Worm (Caenorhabditis elegans): ENCODE measurements around the gene pdi-1.
A peak's percentile ranks its signal among the peaks of the same experiment; 100 is the strongest.

The pdi-1 gene

ce11 chrIII:3664224-3664623, 37.0 kb downstream of the pdi-1 start, which contains the start of gene C46F11.4 (continued):
- TF ChIP-seq nhr-237 (tag; optimal IDR thresholded peaks at IDR 0.05) (no peak), unc-39 (tag; optimal IDR thresholded peaks at IDR 0.05) (no peak), nhr-12 (tag; optimal IDR thresholded peaks at IDR 0.05) (no peak), ztf-4 (tag; optimal IDR thresholded peaks at IDR 0.05) (no peak), skn-1 (tag; optimal IDR thresholded peaks at IDR 0.05) (no peak), peb-1 (tag; optimal IDR thresholded peaks at IDR 0.05) (no peak), R02D3.7 (tag; optimal IDR thresholded peaks at IDR 0.05) (no peak), nhr-129 (tag; optimal IDR thresholded peaks at IDR 0.05) (peak; percentile 40), alr-1 (tag; optimal IDR thresholded peaks at IDR 0.05) (no peak), C34F6.9 (tag; optimal IDR thresholded peaks at IDR 0.05) (peak; percentile 30), sma-3 (GFP tag; optimal IDR thresholded peaks at IDR 0.05) (peak; percentile 47), elt-1 (tag; optimal IDR thresholded peaks at IDR 0.05) (no peak), elt-3 (tag; optimal IDR thresholded peaks at IDR 0.05) (no peak), nhr-10 (tag; optimal IDR thresholded peaks at IDR 0.05) (no peak), sma-9 (GFP tag; optimal IDR thresholded peaks at IDR 0.05) (no peak), sma-9 (tag; optimal IDR thresholded peaks at IDR 0.05) (no peak)

- TF ChIP-seq unc-39 (tag; optimal IDR thresholded peaks at IDR 0.05) (no peak), elt-1 (tag; optimal IDR thresholded peaks at IDR 0.05) (no peak), ztf-11 (tag; optimal IDR thresholded peaks at IDR 0.05) (no peak), lsy-2 (tag; optimal IDR thresholded peaks at IDR 0.05) (peak in 1 of 2 experiments; percentile 1), ztf-1 (GFP tag; conservative IDR thresholded peaks at IDR 0.05) (no peak), nhr-21 (tag; optimal IDR thresholded peaks at IDR 0.05) (peak; percentile 7), C34F6.9 (tag; optimal IDR thresholded peaks at IDR 0.05) (peak; percentile 6), nhr-12 (tag; optimal IDR thresholded peaks at IDR 0.05) (no peak)
These were observed 43.8 kb downstream of the pdi-1 start, which contains the start of gene C46F11.5 for ce11 chrIII:3657479-3657878. C46F11.5 (minus strand) TSS chrIII:3657606.

ce11 chrIII:3652964-3653363, 48.3 kb downstream of the pdi-1 start:
- TF ChIP-seq nhr-6 (tag; optimal IDR thresholded peaks at IDR 0.05), result no peak
- no peak for TF ChIP-seq ztf-1 (GFP tag; conservative IDR thresholded peaks at IDR 0.05)

ce11 chrIII:3652427-3652826, 48.8 kb downstream of the pdi-1 start:
- TF ChIP-seq snpc-4 (tag; optimal IDR thresholded peaks at IDR 0.05) (no peak), fos-1 (tag; optimal IDR thresholded peaks at IDR 0.05) (no peak), R02D3.7 (tag; optimal IDR thresholded peaks at IDR 0.05) (no peak), aly-2 (tag; optimal IDR thresholded peaks at IDR 0.05) (no peak), ama-1 (optimal IDR thresholded peaks at IDR 0.05) (no peak), lsy-2 (tag; optimal IDR thresholded peaks at IDR 0.05) (no peak), gmeb-1 (tag; optimal IDR thresholded peaks at IDR 0.05) (no peak), nhr-6 (tag; optimal IDR thresholded peaks at IDR 0.05) (no peak), nhr-23 (tag; optimal IDR thresholded peaks at IDR 0.05) (no peak)

- no peak for TF ChIP-seq ZK546.5 (tag; optimal IDR thresholded peaks at IDR 0.05)
- TF ChIP-seq unc-55 (GFP tag; optimal IDR thresholded peaks at IDR 0.05), result peak; percentile 71
- no peak for TF ChIP-seq nhr-12 (tag; optimal IDR thresholded peaks at IDR 0.05)
- TF ChIP-seq snpc-4 (tag; optimal IDR thresholded peaks at IDR 0.05), result no peak
- TF ChIP-seq nhr-23 (tag; optimal IDR thresholded peaks at IDR 0.05), result no peak
- no peak for TF ChIP-seq zag-1 (tag; optimal IDR thresholded peaks at IDR 0.05)
- no peak for TF ChIP-seq sma-3 (GFP tag; optimal IDR thresholded peaks at IDR 0.05)
- no peak for TF ChIP-seq lin-39 (tag; optimal IDR thresholded peaks at IDR 0.05)
- TF ChIP-seq Y55F3AM.14 (GFP tag; optimal IDR thresholded peaks at IDR 0.05), result no peak
- no peak for TF ChIP-seq nhr-237 (tag; optimal IDR thresholded peaks at IDR 0.05)
- TF ChIP-seq lin-11 (tag; optimal IDR thresholded peaks at IDR 0.05), result peak; percentile 57
- TF ChIP-seq ztf-1 (GFP tag; conservative IDR thresholded peaks at IDR 0.05), result no peak
- no peak for TF ChIP-seq ztf-4 (tag; optimal IDR thresholded peaks at IDR 0.05)
- TF ChIP-seq ceh-82 (tag; optimal IDR thresholded peaks at IDR 0.05), result no peak
- TF ChIP-seq nhr-77 (tag; optimal IDR thresholded peaks at IDR 0.05), result no peak
- no peak for TF ChIP-seq dmd-4 (tag; optimal IDR thresholded peaks at IDR 0.05)
- TF ChIP-seq C34F6.9 (tag; optimal IDR thresholded peaks at IDR 0.05), result peak; percentile 48
- peak; percentile 61 for TF ChIP-seq sma-9 (GFP tag; optimal IDR thresholded peaks at IDR 0.05)
- TF ChIP-seq sma-9 (tag; optimal IDR thresholded peaks at IDR 0.05), result no peak
- no peak for TF ChIP-seq elt-1 (tag; optimal IDR thresholded peaks at IDR 0.05)
- no peak for TF ChIP-seq mbf-1 (tag; optimal IDR thresholded peaks at IDR 0.05)
- peak; percentile 18 for TF ChIP-seq F13H6.1 (tag; optimal IDR thresholded peaks at IDR 0.05)
- peak; percentile 79 for TF ChIP-seq gmeb-1 (tag; optimal IDR thresholded peaks at IDR 0.05)
- no peak for TF ChIP-seq ztf-11 (tag; optimal IDR thresholded peaks at IDR 0.05)
- no peak for TF ChIP-seq ceh-16 (tag; optimal IDR thresholded peaks at IDR 0.05)
- no peak for TF ChIP-seq egl-27 (tag; optimal IDR thresholded peaks at IDR 0.05)
- no peak for TF ChIP-seq nhr-6 (tag; optimal IDR thresholded peaks at IDR 0.05)
- TF ChIP-seq lin-13 (GFP tag; optimal IDR thresholded peaks at IDR 0.05), result peak; percentile 64
- no peak for TF ChIP-seq aly-2 (tag; optimal IDR thresholded peaks at IDR 0.05)
- TF ChIP-seq lsy-2 (tag; optimal IDR thresholded peaks at IDR 0.05), result peak; percentile 24 to 74
- no peak for TF ChIP-seq nhr-10 (tag; optimal IDR thresholded peaks at IDR 0.05)
- TF ChIP-seq mdl-1 (tag; optimal IDR thresholded peaks at IDR 0.05), result no peak
- TF ChIP-seq elt-3 (tag; optimal IDR thresholded peaks at IDR 0.05), result no peak
- TF ChIP-seq blmp-1 (tag; optimal IDR thresholded peaks at IDR 0.05; ENCODE audit: insufficient read depth), result no peak
These were observed 50.5 kb downstream of the pdi-1 start, which contains the start of the genes madf-8 and gsr-1 for ce11 chrIII:3650677-3651315. madf-8 (minus strand) TSS chrIII:3650832. gsr-1 (plus strand) TSS chrIII:3650907.
